Worm (Caenorhabditis elegans): ENCODE data around the gene otub-3.
A peak's percentile ranks its signal among the peaks of the same experiment; 100 is the strongest.

Gene otub-3

ce11 chrIV:8687605-8688191 lies 40.3 kb upstream of the otub-3 start, which contains the start of gene snrp-3 (continued):
- peak; percentile 92 for TF ChIP-seq pha-4 (tag; optimal IDR thresholded peaks at IDR 0.05)
- TF ChIP-seq nhr-12 (tag; optimal IDR thresholded peaks at IDR 0.05) = no peak
- TF ChIP-seq nhr-77 (tag; optimal IDR thresholded peaks at IDR 0.05) = peak; percentile 39
- no peak for TF ChIP-seq eor-1 (tag; optimal IDR thresholded peaks at IDR 0.05)
- TF ChIP-seq ceh-28 (tag; optimal IDR thresholded peaks at IDR 0.05) = peak; percentile 78
- peak; percentile 19 for TF ChIP-seq lin-39 (tag; optimal IDR thresholded peaks at IDR 0.05)
- peak; percentile 76 for TF ChIP-seq jun-1 (tag; optimal IDR thresholded peaks at IDR 0.05)
- TF ChIP-seq snpc-4 (tag; optimal IDR thresholded peaks at IDR 0.05) = peak; percentile 77
- TF ChIP-seq elt-2 (tag; optimal IDR thresholded peaks at IDR 0.05) = peak; percentile 42
- peak; percentile 62 for TF ChIP-seq pqm-1 (tag; optimal IDR thresholded peaks at IDR 0.05)
- no peak for TF ChIP-seq mml-1 (tag; optimal IDR thresholded peaks at IDR 0.05)
- TF ChIP-seq nhr-25 (tag; optimal IDR thresholded peaks at IDR 0.05) = peak; percentile 81
- TF ChIP-seq elt-1 (tag; optimal IDR thresholded peaks at IDR 0.05) = no peak
- no peak for TF ChIP-seq fkh-2 (tag; optimal IDR thresholded peaks at IDR 0.05)
- TF ChIP-seq ceh-16 (tag; optimal IDR thresholded peaks at IDR 0.05) = no peak
- TF ChIP-seq egl-5 (tag; optimal IDR thresholded peaks at IDR 0.05) = no peak
- peak; percentile 8 for TF ChIP-seq mdl-1 (tag; optimal IDR thresholded peaks at IDR 0.05)
- no peak for TF ChIP-seq fkh-10 (GFP tag; optimal IDR thresholded peaks at IDR 0.05)
- TF ChIP-seq daf-12 (tag; optimal IDR thresholded peaks at IDR 0.05) = no peak
- peak; percentile 38 for TF ChIP-seq nhr-11 (tag; optimal IDR thresholded peaks at IDR 0.05)

ce11 chrIV:8691486-8691885 lies 36.5 kb upstream of the otub-3 start, which contains the start of the genes hst-1 and ints-6:
Gene hst-1, minus strand, starts transcription at chrIV:8691513.
Gene ints-6, plus strand, starts transcription at chrIV:8691745.
- TF ChIP-seq nhr-23 (tag; optimal IDR thresholded peaks at IDR 0.05) (peak; percentile 13), lsy-12 (tag; optimal IDR thresholded peaks at IDR 0.05) (no peak), pha-4 (tag; optimal IDR thresholded peaks at IDR 0.05) (peak; percentile 55), hmg-11 (tag; optimal IDR thresholded peaks at IDR 0.05) (peak; percentile 29), lin-15B (tag; optimal IDR thresholded peaks at IDR 0.05) (peak; percentile 8)

DNA sequence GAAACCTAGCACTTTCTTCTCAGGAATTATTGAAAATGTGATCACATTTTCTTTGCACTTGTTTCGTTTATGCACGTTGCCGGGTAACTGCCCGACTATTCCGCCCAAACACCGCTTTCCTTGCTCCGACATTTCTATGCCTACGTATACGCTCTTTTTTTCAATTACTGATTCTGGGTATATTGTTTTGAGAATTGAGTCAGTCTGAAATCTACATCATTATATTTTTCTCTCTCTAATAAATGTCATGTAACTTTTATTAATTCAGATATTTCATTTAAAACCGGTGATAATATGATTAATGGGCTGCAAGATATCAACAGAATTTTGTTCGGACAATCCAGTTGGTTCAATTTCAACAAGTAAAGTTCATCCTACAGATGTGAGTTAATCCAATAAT lies 30.5 kb upstream of the otub-3 start, which contains the start of gene ttll-11:
ttll-11 (plus strand) TSS at position 301 of the 400 bp plus-strand sequence.
- TF ChIP-seq ceh-82 (tag; optimal IDR thresholded peaks at IDR 0.05) = no peak
- TF ChIP-seq ceh-28 (tag; optimal IDR thresholded peaks at IDR 0.05) = no peak
- no peak for TF ChIP-seq nhr-237 (tag; optimal IDR thresholded peaks at IDR 0.05)
- no peak for TF ChIP-seq fkh-10 (GFP tag; optimal IDR thresholded peaks at IDR 0.05)

ce11 chrIV:8705504-8705903 lies 22.5 kb upstream of the otub-3 start, which contains the start of gene H23L24.4:
Gene H23L24.4, minus strand, starts transcription at chrIV:8705604.
- TF ChIP-seq nhr-67 (tag; optimal IDR thresholded peaks at IDR 0.05) = no peak
- TF ChIP-seq pqm-1 (tag; optimal IDR thresholded peaks at IDR 0.05) = no peak
- TF ChIP-seq zag-1 (tag; optimal IDR thresholded peaks at IDR 0.05) = no peak
- no peak for TF ChIP-seq nhr-28 (tag; optimal IDR thresholded peaks at IDR 0.05)
- no peak for TF ChIP-seq ceh-9 (tag; optimal IDR thresholded peaks at IDR 0.05)
- no peak for TF ChIP-seq sea-2 (GFP tag; optimal IDR thresholded peaks at IDR 0.05)
- TF ChIP-seq tbx-2 (tag; optimal IDR thresholded peaks at IDR 0.05) = no peak
- TF ChIP-seq nhr-76 (tag; optimal IDR thresholded peaks at IDR 0.05) = no peak
- TF ChIP-seq fos-1 (tag; optimal IDR thresholded peaks at IDR 0.05) = no peak
- no peak for TF ChIP-seq fkh-2 (tag; optimal IDR thresholded peaks at IDR 0.05)
- TF ChIP-seq lin-15B (tag; optimal IDR thresholded peaks at IDR 0.05) = no peak
- no peak for TF ChIP-seq R02D3.7 (tag; optimal IDR thresholded peaks at IDR 0.05)
- TF ChIP-seq ama-1 (optimal IDR thresholded peaks at IDR 0.05) = no peak
- no peak for TF ChIP-seq nhr-25 (tag; optimal IDR thresholded peaks at IDR 0.05)
- no peak for TF ChIP-seq ceh-28 (tag; optimal IDR thresholded peaks at IDR 0.05)
- TF ChIP-seq nhr-23 (tag; optimal IDR thresholded peaks at IDR 0.05) = no peak
- TF ChIP-seq lsy-12 (tag; optimal IDR thresholded peaks at IDR 0.05) = no peak

- TF ChIP-seq tbx-2 (tag; optimal IDR thresholded peaks at IDR 0.05) (no peak), egl-5 (tag; optimal IDR thresholded peaks at IDR 0.05) (no peak), ama-1 (optimal IDR thresholded peaks at IDR 0.05) (no peak), zag-1 (tag; optimal IDR thresholded peaks at IDR 0.05) (no peak), lin-39 (tag; optimal IDR thresholded peaks at IDR 0.05) (no peak), snpc-4 (tag; optimal IDR thresholded peaks at IDR 0.05) (no peak)
Observed at ce11 chrIV:8708046-8708445, 19.9 kb upstream of the otub-3 start.
